Fruit fly (Drosophila melanogaster) whole organism, embryonic: ENCODE results near the gene Mec2.

Source experiments
- B-H1 ChIP-seq: fragments of 200-800 bp; sonication (Bioruptor generic); IDR thresholded peaks from 3 replicates; pipeline ENCODE4 v1.3.6; 2022; ENCODE audit warnings: missing biosample characterization, missing genetic modification characterization
- CG1024 ChIP-seq: fragments of 200-800 bp; sonication (Bioruptor generic); IDR thresholded peaks from 2 replicates; pipeline ENCODE4 v1.3.6; 2022; ENCODE audit warnings: missing biosample characterization, missing genetic modification characterization
- CG10565 ChIP-seq: fragments of 200-800 bp; sonication (Bioruptor generic); optimal IDR thresholded peaks from 3 replicates; lab custom pipeline; 2016; ENCODE audit warnings: missing biosample characterization, mild to moderate bottlenecking, missing genetic modification characterization
- CG11695 ChIP-seq: fragments of 200-800 bp; sonication (Bioruptor generic); IDR thresholded peaks from 3 replicates; pipeline ENCODE4 v1.3.6; 2022; ENCODE audit warnings: missing biosample characterization, missing genetic modification characterization
- CG11696 ChIP-seq: fragments of 200-800 bp; sonication (Bioruptor generic); IDR thresholded peaks from 2 replicates; pipeline ENCODE4 v1.3.6; 2022; ENCODE audit warnings: missing biosample characterization, missing genetic modification characterization
- CG12744 ChIP-seq: fragments of 200-800 bp; sonication (Bioruptor generic); optimal IDR thresholded peaks from 2 replicates; lab custom pipeline; 2016; ENCODE audit warnings: missing biosample characterization, missing genetic modification characterization
- CG13296 ChIP-seq: fragments of 200-800 bp; sonication (Bioruptor generic); optimal IDR thresholded peaks from 3 replicates; lab custom pipeline; 2018; ENCODE audit warnings: missing biosample characterization, mild to moderate bottlenecking, missing genetic modification characterization
- CG13424 ChIP-seq: fragments of 200-800 bp; sonication (Bioruptor generic); optimal IDR thresholded peaks from 2 replicates; lab custom pipeline; 2019; ENCODE audit warnings: missing biosample characterization, mild to moderate bottlenecking, missing genetic modification characterization, moderate library complexity
- CG13894 ChIP-seq: fragments of 200-800 bp; sonication (Bioruptor generic); optimal IDR thresholded peaks from 3 replicates; lab custom pipeline; 2018; ENCODE audit warnings: missing biosample characterization, mild to moderate bottlenecking, missing genetic modification characterization, moderate library complexity
- CG14014 ChIP-seq: fragments of 200-800 bp; sonication (Bioruptor generic); IDR thresholded peaks from 2 replicates; pipeline ENCODE4 v1.3.6; 2022; ENCODE audit warnings: missing biosample characterization, missing genetic modification characterization
- CG14710 ChIP-seq: fragments of 200-800 bp; sonication (Bioruptor generic); optimal IDR thresholded peaks from 3 replicates; lab custom pipeline; 2019; ENCODE audit warnings: missing biosample characterization, mild to moderate bottlenecking, missing genetic modification characterization, moderate library complexity
- CG16813 ChIP-seq: fragments of 200-800 bp; sonication (Bioruptor generic); IDR thresholded peaks from 3 replicates; pipeline ENCODE4 v1.3.6; 2022; ENCODE audit warnings: missing biosample characterization, missing genetic modification characterization; ENCODE audit not compliant: partially characterized antibody
- CG17328 ChIP-seq: fragments of 200-800 bp; sonication (Bioruptor generic); IDR thresholded peaks from 2 replicates; pipeline ENCODE4 v1.3.6; 2022; ENCODE audit warnings: missing biosample characterization, missing genetic modification characterization
- CG17359 ChIP-seq: fragments of 200-800 bp; sonication (Bioruptor generic); optimal IDR thresholded peaks from 3 replicates; lab custom pipeline; 2018; ENCODE audit warnings: missing biosample characterization, mild to moderate bottlenecking, missing genetic modification characterization, moderate library complexity
- CG17361 ChIP-seq: fragments of 200-800 bp; sonication (Bioruptor generic); IDR thresholded peaks from 3 replicates; pipeline ENCODE4 v1.3.6; 2022; ENCODE audit warnings: missing biosample characterization, missing genetic modification characterization
- CG17912 ChIP-seq: fragments of 200-800 bp; sonication (Bioruptor generic); optimal IDR thresholded peaks from 2 replicates; lab custom pipeline; 2018; ENCODE audit warnings: missing biosample characterization, mild to moderate bottlenecking, missing genetic modification characterization
- CG2116 ChIP-seq: fragments of 200-800 bp; sonication (Bioruptor generic); optimal IDR thresholded peaks from 3 replicates; lab custom pipeline; 2018; ENCODE audit warnings: missing biosample characterization, mild to moderate bottlenecking, missing genetic modification characterization
- CG2202 ChIP-seq: fragments of 200-800 bp; sonication (Bioruptor generic); optimal IDR thresholded peaks from 2 replicates; lab custom pipeline; 2018; ENCODE audit warnings: missing biosample characterization, mild to moderate bottlenecking, missing genetic modification characterization
- CG30020 ChIP-seq: fragments of 200-800 bp; optimal IDR thresholded peaks from 2 replicates; lab custom pipeline; 2019; ENCODE audit warnings: missing biosample characterization, mild to moderate bottlenecking, missing genetic modification characterization, moderate library complexity
- CG30431 ChIP-seq: fragments of 200-800 bp; sonication (Bioruptor generic); optimal IDR thresholded peaks from 2 replicates; lab custom pipeline; 2017; ENCODE audit warnings: missing biosample characterization, missing genetic modification characterization
- CG31365 ChIP-seq: fragments of 200-800 bp; sonication (Bioruptor generic); optimal IDR thresholded peaks from 2 replicates; lab custom pipeline; 2018; ENCODE audit warnings: missing biosample characterization, mild to moderate bottlenecking, missing genetic modification characterization
- CG3838 ChIP-seq: fragments of 200-800 bp; sonication (Bioruptor generic); optimal IDR thresholded peaks from 3 replicates; lab custom pipeline; 2016; ENCODE audit warnings: missing biosample characterization, missing genetic modification characterization
- CG42726 ChIP-seq: fragments of 200-800 bp; sonication (Bioruptor generic); IDR thresholded peaks from 2 replicates; pipeline ENCODE4 v1.3.6; 2022; ENCODE audit warnings: missing biosample characterization, missing genetic modification characterization; ENCODE audit not compliant: partially characterized antibody
- CG4820 ChIP-seq: fragments of 200-800 bp; sonication (Bioruptor generic); optimal IDR thresholded peaks from 3 replicates; lab custom pipeline; 2016; ENCODE audit warnings: missing biosample characterization, missing genetic modification characterization
- CG6765 ChIP-seq: fragments of 200-800 bp; sonication (Bioruptor generic); optimal IDR thresholded peaks from 3 replicates; lab custom pipeline; 2017; ENCODE audit warnings: missing biosample characterization, mild to moderate bottlenecking, missing genetic modification characterization
- CG8478 ChIP-seq: fragments of >200 bp; optimal IDR thresholded peaks from 2 replicates; lab custom pipeline; 2018
- CG9437 ChIP-seq: fragments of 200-800 bp; sonication (Bioruptor generic); optimal IDR thresholded peaks from 2 replicates; lab custom pipeline; 2018; ENCODE audit warnings: missing biosample characterization, mild to moderate bottlenecking, missing genetic modification characterization
- Chrac-16 ChIP-seq: fragments of 200-800 bp; sonication (Bioruptor generic); optimal IDR thresholded peaks from 3 replicates; lab custom pipeline; 2016; ENCODE audit warnings: missing biosample characterization, missing genetic modification characterization
- Dek ChIP-seq: fragments of 200-800 bp; sonication (Bioruptor generic); optimal IDR thresholded peaks from 3 replicates; lab custom pipeline; 2019; ENCODE audit warnings: missing biosample characterization, mild to moderate bottlenecking, missing genetic modification characterization, moderate library complexity
- Dip3 ChIP-seq: fragments of 200-800 bp; sonication (Bioruptor generic); optimal IDR thresholded peaks from 3 replicates; lab custom pipeline; 2016; ENCODE audit warnings: missing biosample characterization, missing genetic modification characterization
- Doc2 ChIP-seq: fragments of 200-800 bp; sonication (Bioruptor generic); IDR thresholded peaks from 2 replicates; pipeline ENCODE4 v1.3.6; 2022; ENCODE audit warnings: missing biosample characterization, missing genetic modification characterization
- Elba2 ChIP-seq: fragments of 200-800 bp; sonication (Bioruptor generic); optimal IDR thresholded peaks from 3 replicates; lab custom pipeline; 2016; ENCODE audit warnings: missing biosample characterization, missing genetic modification characterization
- Hand ChIP-seq: fragments of 200-800 bp; sonication (Bioruptor generic); optimal IDR thresholded peaks from 2 replicates; lab custom pipeline; 2017; ENCODE audit warnings: mild to moderate bottlenecking, missing biosample characterization, missing genetic modification reagents, missing genetic modification characterization
- Hey ChIP-seq: fragments of 200-800 bp; sonication (Bioruptor generic); optimal IDR thresholded peaks from 3 replicates; lab custom pipeline; 2018; ENCODE audit warnings: missing biosample characterization, mild to moderate bottlenecking, missing genetic modification characterization
- Hr3 ChIP-seq: fragments of 200-800 bp; sonication (Bioruptor generic); optimal IDR thresholded peaks from 3 replicates; lab custom pipeline; 2016; ENCODE audit warnings: missing biosample characterization, missing genetic modification characterization
- Lpt ChIP-seq: fragments of >200 bp; optimal IDR thresholded peaks from 2 replicates; lab custom pipeline; 2018; ENCODE audit warnings: missing biosample characterization, missing genetic modification characterization
- NC2β ChIP-seq: fragments of 200-800 bp; sonication (Bioruptor generic); optimal IDR thresholded peaks from 2 replicates; lab custom pipeline; 2016; ENCODE audit warnings: missing biosample characterization, missing genetic modification characterization
- Sox100B ChIP-seq: fragments of 200-800 bp; sonication (Bioruptor generic); optimal IDR thresholded peaks from 3 replicates; lab custom pipeline; 2018; ENCODE audit warnings: missing biosample characterization, mild to moderate bottlenecking, missing genetic modification characterization
- amos ChIP-seq: fragments of 200-800 bp; sonication (Bioruptor generic); IDR thresholded peaks from 2 replicates; pipeline ENCODE4 v1.3.6; 2022; ENCODE audit warnings: missing biosample characterization, missing genetic modification characterization; ENCODE audit not compliant: partially characterized antibody
- br ChIP-seq: fragments of >200 bp; optimal IDR thresholded peaks from 2 replicates; lab custom pipeline; 2017
- cas ChIP-seq: fragments of 200-800 bp; sonication (Bioruptor generic); IDR thresholded peaks from 2 replicates; pipeline ENCODE4 v1.3.6; 2022; ENCODE audit warnings: missing biosample characterization, missing genetic modification characterization
- ci ChIP-seq: fragments of 200-800 bp; sonication (Bioruptor generic); IDR thresholded peaks from 3 replicates; pipeline ENCODE4 v1.3.6; 2022; ENCODE audit warnings: missing biosample characterization, missing genetic modification characterization
- crp ChIP-seq, 2 experiments: fragments of 200-800 bp; sonication (Bioruptor generic); optimal IDR thresholded peaks; 2 replicates in 1 of 2; 3 replicates in 1 of 2; lab custom pipeline; 2017; ENCODE audit warnings: missing biosample characterization in 2 of 2, missing genetic modification characterization in 2 of 2, mild to moderate bottlenecking in 1 of 2, moderate library complexity in 1 of 2
- ewg ChIP-seq: fragments of 200-800 bp; sonication (Bioruptor generic); optimal IDR thresholded peaks from 3 replicates; lab custom pipeline; 2017; ENCODE audit warnings: mild to moderate bottlenecking, missing biosample characterization, missing genetic modification reagents, missing genetic modification characterization
- grau ChIP-seq: fragments of 200-800 bp; optimal IDR thresholded peaks from 3 replicates; lab custom pipeline; 2019; ENCODE audit warnings: missing biosample characterization, mild to moderate bottlenecking, missing genetic modification characterization, moderate library complexity
- knrl ChIP-seq: fragments of 200-800 bp; sonication (Bioruptor generic); IDR thresholded peaks from 3 replicates; pipeline ENCODE4 v1.3.6; 2022; ENCODE audit warnings: missing biosample characterization, missing genetic modification characterization; ENCODE audit not compliant: partially characterized antibody
- mam ChIP-seq: fragments of 200-800 bp; sonication (Bioruptor generic); optimal IDR thresholded peaks from 3 replicates; lab custom pipeline; 2016; ENCODE audit warnings: missing biosample characterization, missing genetic modification characterization
- nmo ChIP-seq: fragments of 200-800 bp; sonication (Bioruptor generic); optimal IDR thresholded peaks from 2 replicates; lab custom pipeline; 2018; ENCODE audit warnings: missing biosample characterization, mild to moderate bottlenecking, missing genetic modification characterization, moderate library complexity
- pnt ChIP-seq: fragments of 200-800 bp; sonication (Bioruptor generic); optimal IDR thresholded peaks from 3 replicates; lab custom pipeline; 2016; ENCODE audit warnings: missing biosample characterization, missing genetic modification characterization
- shn ChIP-seq: fragments of 200-800 bp; sonication (Bioruptor generic); optimal IDR thresholded peaks from 3 replicates; lab custom pipeline; 2016; ENCODE audit warnings: missing biosample characterization, missing genetic modification characterization
- sob ChIP-seq: fragments of 200-800 bp; sonication (Bioruptor generic); IDR thresholded peaks from 2 replicates; pipeline ENCODE4 v1.3.6; 2022; ENCODE audit warnings: missing biosample characterization, missing genetic modification characterization
- tll ChIP-seq, 2 experiments: fragments of 200-800 bp in 1 of 2; fragments of >200 bp in 1 of 2; sonication (Bioruptor generic) in 1 of 2; optimal IDR thresholded peaks; 2 replicates each; lab custom pipeline; 2017 to 2019; ENCODE audit warnings: missing biosample characterization in 2 of 2, missing genetic modification characterization in 2 of 2, mild to moderate bottlenecking in 1 of 2, moderate library complexity in 1 of 2

Gene Mec2

DNA sequence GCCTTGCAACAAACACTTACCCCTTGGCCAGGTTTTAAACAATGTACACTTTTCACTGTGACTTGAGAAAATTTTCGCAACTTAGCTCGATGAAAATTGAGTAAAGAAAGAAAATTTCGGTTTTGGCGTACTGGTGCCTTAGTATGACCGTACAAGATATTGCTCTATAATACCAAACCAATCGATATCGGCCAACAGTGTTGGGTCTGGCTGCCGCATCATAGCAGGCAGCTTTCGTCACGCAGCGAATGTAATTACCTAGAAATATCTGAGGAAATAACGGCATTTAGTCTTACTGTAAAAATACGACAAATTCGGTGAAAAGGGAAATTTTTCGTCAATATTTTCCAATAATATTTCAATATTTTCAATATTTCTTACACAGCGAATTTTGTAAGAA, 20.2 kb downstream of the Mec2 start, which contains the start of gene Ulp1 (continued):
- no peak for TF ChIP-seq crp (GFP tag; optimal IDR thresholded peaks at IDR 0.05; lab: Kevin White, UChicago)
- TF ChIP-seq CG11695: no peak
- no peak for TF ChIP-seq CG31365
- TF ChIP-seq CG17912 (GFP tag; lab: Kevin White, UChicago): peak; percentile 34
- no peak for TF ChIP-seq CG11696 (GFP tag; lab: Robert Waterston, UW)
- peak; percentile 30; the same call in 1 of the 3 replicates for TF ChIP-seq CG16813 (GFP tag; lab: Robert Waterston, UW)
- TF ChIP-seq Hand (GFP tag; lab: Kevin White, UChicago): no peak
- TF ChIP-seq CG2202 (tag; lab: Kevin White, UChicago): no peak
- TF ChIP-seq CG4820 (GFP tag; lab: Kevin White, UChicago): no peak
- no peak for TF ChIP-seq Lpt
- no peak for TF ChIP-seq tll (GFP tag; optimal IDR thresholded peaks at IDR 0.05; lab: Kevin White, UChicago)
- no peak for TF ChIP-seq CG8478 (lab: Kevin White, UChicago)
- peak; percentile 69 for TF ChIP-seq CG14710 (tag; lab: Kevin White, UChicago)
- peak; percentile 43 for TF ChIP-seq ewg (GFP tag; lab: Kevin White, UChicago)
- 0 out of 3 replicates have a peak, but pooled peaks have one; percentile 32 for TF ChIP-seq ci (GFP tag; lab: Robert Waterston, UW)
- TF ChIP-seq CG17361 (GFP tag; lab: Robert Waterston, UW): peak; percentile 17; the same call in 1 of the 3 replicates
- no peak for TF ChIP-seq CG14014 (GFP tag; lab: Robert Waterston, UW)
- TF ChIP-seq CG13894: peak; percentile 39
- no peak for TF ChIP-seq CG10565 (GFP tag; lab: Kevin White, UChicago)
- TF ChIP-seq CG9437: no peak
- peak; percentile 8 for TF ChIP-seq Chrac-16
- no peak for TF ChIP-seq CG30431 (GFP tag; lab: Kevin White, UChicago)
- peak; percentile 56 for TF ChIP-seq CG17359 (tag; lab: Kevin White, UChicago)
- peak; percentile 36 for TF ChIP-seq nmo (GFP tag; lab: Kevin White, UChicago)
- TF ChIP-seq Doc2 (GFP tag; lab: Robert Waterston, UW): no peak
- TF ChIP-seq grau (tag; lab: Kevin White, UChicago): peak; percentile 28
- TF ChIP-seq Dek (tag; lab: Kevin White, UChicago): no peak
- TF ChIP-seq pnt (GFP tag; lab: Kevin White, UChicago): no peak
- TF ChIP-seq CG42726: peak; percentile 63; the same call in 1 of the 2 replicates
- no peak for TF ChIP-seq Dip3 (GFP tag; lab: Kevin White, UChicago)
- no peak for TF ChIP-seq CG6765 (GFP tag; lab: Kevin White, UChicago)
- no peak for TF ChIP-seq CG13424 (tag; lab: Kevin White, UChicago)
- peak; percentile 54; the same call in 2 of the 3 replicates for TF ChIP-seq knrl (GFP tag; lab: Robert Waterston, UW)
- TF ChIP-seq mam (GFP tag; lab: Kevin White, UChicago): peak; percentile 34
- TF ChIP-seq amos (GFP tag; lab: Robert Waterston, UW): peak; percentile 58
- TF ChIP-seq CG12744 (GFP tag; lab: Kevin White, UChicago): no peak
- no peak for TF ChIP-seq B-H1 (GFP tag; lab: Robert Waterston, UW)
- peak; percentile 7 for TF ChIP-seq Elba2 (GFP tag; lab: Kevin White, UChicago)
- TF ChIP-seq Hey: no peak
- no peak for TF ChIP-seq cas
- no peak for TF ChIP-seq CG3838 (GFP tag; lab: Kevin White, UChicago)
- no peak for TF ChIP-seq Sox100B (GFP tag; lab: Kevin White, UChicago)
- no peak for TF ChIP-seq CG13296 (GFP tag; lab: Kevin White, UChicago)
- TF ChIP-seq NC2β: peak; percentile 2
- peak; percentile 65 for TF ChIP-seq CG2116
- TF ChIP-seq Hr3 (GFP tag; lab: Kevin White, UChicago): peak; percentile 31
- peak; percentile 40 for TF ChIP-seq CG30020
- no peak for TF ChIP-seq CG1024
- no peak for TF ChIP-seq CG17328 (GFP tag; lab: Robert Waterston, UW)
- TF ChIP-seq br (lab: Kevin White, UChicago): no peak
- peak; percentile 42 for TF ChIP-seq sob (GFP tag; lab: Robert Waterston, UW)
- TF ChIP-seq shn (GFP tag; lab: Kevin White, UChicago): peak; percentile 12
